Fruit fly (Drosophila melanogaster) whole organism, wandering third instar larva: ENCODE measurements around the gene Pph13.
A peak's percentile ranks its signal among the peaks of the same experiment; 100 is the strongest.

ENCODE experiments used
- Abd-B ChIP-seq: fragments of >200 bp; optimal IDR thresholded peaks from 2 replicates; lab custom pipeline; 2017; ENCODE audit warnings: missing biosample characterization, missing genetic modification characterization
- CG9705 ChIP-seq: fragments of 200-800 bp; sonication (Bioruptor generic); optimal IDR thresholded peaks from 2 replicates; lab custom pipeline; 2018; ENCODE audit warnings: missing biosample characterization, mild to moderate bottlenecking, missing genetic modification characterization
- CrebA ChIP-seq: fragments of 200-800 bp; sonication (Bioruptor generic); optimal IDR thresholded peaks from 2 replicates; lab custom pipeline; 2016; ENCODE audit warnings: missing biosample characterization, mild to moderate bottlenecking, missing genetic modification characterization, borderline replicate concordance
- Dfd ChIP-seq: fragments of >200 bp; optimal IDR thresholded peaks from 2 replicates; lab custom pipeline; 2017; ENCODE audit warnings: missing biosample characterization, missing genetic modification characterization
- Dif ChIP-seq: fragments of 200-275, 200-300 bp; sonication (Bioruptor generic); optimal IDR thresholded peaks from 2 replicates; lab custom pipeline; 2018; ENCODE audit warnings: missing biosample characterization, missing genetic modification characterization; ENCODE audit not compliant: partially characterized antibody
- GATAd ChIP-seq: sonication (Bioruptor generic); optimal IDR thresholded peaks from 2 replicates; lab custom pipeline; 2016; ENCODE audit warnings: missing biosample characterization, missing genetic modification characterization
- HLH106 ChIP-seq: fragments of 200-800 bp; optimal IDR thresholded peaks from 3 replicates; lab custom pipeline; 2019; ENCODE audit warnings: missing biosample characterization, mild to moderate bottlenecking, missing genetic modification characterization, moderate library complexity
- Hnf4 ChIP-seq: fragments of 200-800 bp; sonication (Bioruptor generic); optimal IDR thresholded peaks from 2 replicates; lab custom pipeline; 2016; ENCODE audit warnings: missing biosample characterization, mild to moderate bottlenecking, missing genetic modification characterization
- Hr78 ChIP-seq: fragments of >200 bp; optimal IDR thresholded peaks from 2 replicates; lab custom pipeline; 2017; ENCODE audit warnings: missing biosample characterization, missing genetic modification characterization
- Hr83 ChIP-seq: fragments of 200-300 bp; sonication (Bioruptor generic); optimal IDR thresholded peaks from 2 replicates; lab custom pipeline; 2016; ENCODE audit warnings: missing biosample characterization, mild to moderate bottlenecking, missing genetic modification characterization, moderate library complexity; ENCODE audit not compliant: poor library complexity, severe bottlenecking
- Jra ChIP-seq: sonication (Bioruptor generic); optimal IDR thresholded peaks from 2 replicates; lab custom pipeline; 2016; ENCODE audit warnings: missing biosample characterization, missing genetic modification characterization
- Mio ChIP-seq: sonication (Bioruptor generic); optimal IDR thresholded peaks from 2 replicates; lab custom pipeline; 2016; ENCODE audit warnings: missing biosample characterization, missing genetic modification characterization
- Myc ChIP-seq: fragments of >200 bp; optimal IDR thresholded peaks from 2 replicates; lab custom pipeline; 2017
- N ChIP-seq: fragments of >200 bp; optimal IDR thresholded peaks from 2 replicates; lab custom pipeline; 2018; ENCODE audit warnings: missing biosample characterization, missing external identifiers, missing genetic modification characterization
- OdsH ChIP-seq: fragments of 200-800 bp; sonication (Bioruptor generic); optimal IDR thresholded peaks from 2 replicates; lab custom pipeline; 2016; ENCODE audit warnings: missing biosample characterization, mild to moderate bottlenecking, missing genetic modification characterization
- Rel ChIP-seq, 2 experiments: fragments of 200-800 bp; sonication (Bioruptor generic) in 1 of 2; optimal IDR thresholded peaks; 2 replicates in 1 of 2; 3 replicates in 1 of 2; lab custom pipeline; 2016 to 2019; ENCODE audit warnings: mild to moderate bottlenecking in 2 of 2, missing biosample characterization in 2 of 2, missing genetic modification characterization in 2 of 2, moderate library complexity in 1 of 2
- Sp1 ChIP-seq: fragments of 200-800 bp; sonication (Bioruptor generic); optimal IDR thresholded peaks from 3 replicates; lab custom pipeline; 2019; ENCODE audit warnings: missing biosample characterization, mild to moderate bottlenecking, missing genetic modification characterization, moderate library complexity
- Vsx2 ChIP-seq: fragments of 200-300, 225-300 bp; sonication (Bioruptor generic); optimal IDR thresholded peaks from 2 replicates; lab custom pipeline; 2018; ENCODE audit warnings: missing biosample characterization, missing genetic modification characterization; ENCODE audit not compliant: partially characterized antibody
- br ChIP-seq: fragments of 200-800 bp; sonication (Bioruptor generic); optimal IDR thresholded peaks from 2 replicates; lab custom pipeline; 2016; ENCODE audit warnings: missing biosample characterization, missing genetic modification characterization
- brk ChIP-seq: fragments of 200-800 bp; sonication (Bioruptor generic); optimal IDR thresholded peaks from 2 replicates; lab custom pipeline; 2016; ENCODE audit warnings: missing biosample characterization, mild to moderate bottlenecking, missing genetic modification characterization
- dl ChIP-seq, 2 experiments: fragments of 175-275, 200-275 bp in 1 of 2; fragments of 200-275 bp in 1 of 2; sonication (Bioruptor generic); optimal IDR thresholded peaks; lab custom pipeline; 2018; ENCODE audit warnings: mild to moderate bottlenecking in 2 of 2, missing biosample characterization in 2 of 2, missing genetic modification characterization in 2 of 2, moderate library complexity in 2 of 2; ENCODE audit not compliant: partially characterized antibody in 2 of 2, insufficient read depth in 1 of 2
- dmrt93B ChIP-seq: fragments of 200-800 bp; sonication (Bioruptor generic); optimal IDR thresholded peaks from 2 replicates; lab custom pipeline; 2018; ENCODE audit warnings: missing biosample characterization, mild to moderate bottlenecking, missing genetic modification characterization
- dsf ChIP-seq: sonication (Bioruptor generic); optimal IDR thresholded peaks from 2 replicates; lab custom pipeline; 2016; ENCODE audit warnings: missing biosample characterization, missing genetic modification characterization, borderline replicate concordance
- ey ChIP-seq: fragments of 200-800 bp; sonication (Bioruptor generic); optimal IDR thresholded peaks from 2 replicates; lab custom pipeline; 2016; ENCODE audit warnings: missing biosample characterization, missing genetic modification characterization
- foxo ChIP-seq, 2 experiments: fragments of 200-800 bp; sonication (Bioruptor generic); optimal IDR thresholded peaks; 2 replicates in 1 of 2; 3 replicates in 1 of 2; lab custom pipeline; 2016 to 2017; ENCODE audit warnings: missing biosample characterization in 2 of 2, missing genetic modification characterization in 2 of 2
- fru ChIP-seq: fragments of 200-800 bp; sonication (Bioruptor generic); optimal IDR thresholded peaks from 3 replicates; lab custom pipeline; 2016; ENCODE audit warnings: missing biosample characterization, mild to moderate bottlenecking, missing genetic modification characterization
- h ChIP-seq: fragments of 200-800 bp; sonication (Bioruptor generic); optimal IDR thresholded peaks from 3 replicates; lab custom pipeline; 2016; ENCODE audit warnings: missing biosample characterization, mild to moderate bottlenecking, missing genetic modification characterization
- lola ChIP-seq: fragments of >200 bp; optimal IDR thresholded peaks from 2 replicates; lab custom pipeline; 2017; ENCODE audit warnings: missing biosample characterization, missing genetic modification characterization
- pan ChIP-seq: fragments of >200 bp; optimal IDR thresholded peaks from 2 replicates; lab custom pipeline; 2017
- psq ChIP-seq: fragments of 200-800 bp; sonication (Bioruptor generic); optimal IDR thresholded peaks from 3 replicates; lab custom pipeline; 2017; ENCODE audit warnings: missing biosample characterization, mild to moderate bottlenecking, missing genetic modification characterization, moderate library complexity
- sage ChIP-seq: fragments of 200-800 bp; sonication (Bioruptor generic); optimal IDR thresholded peaks from 2 replicates; lab custom pipeline; 2016; ENCODE audit warnings: missing biosample characterization, mild to moderate bottlenecking, missing genetic modification characterization
- sv ChIP-seq: fragments of 200-800 bp; sonication (Bioruptor generic); optimal IDR thresholded peaks from 3 replicates; lab custom pipeline; 2016; ENCODE audit warnings: missing biosample characterization, missing genetic modification characterization
- tai ChIP-seq: sonication (Bioruptor generic); optimal IDR thresholded peaks from 2 replicates; lab custom pipeline; 2016; ENCODE audit warnings: missing biosample characterization, missing genetic modification characterization
- usp ChIP-seq: fragments of >200 bp; optimal IDR thresholded peaks from 2 replicates; lab custom pipeline; 2017; ENCODE audit warnings: missing biosample characterization, missing genetic modification characterization
- woc ChIP-seq: sonication (Bioruptor generic); optimal IDR thresholded peaks from 2 replicates; lab custom pipeline; 2016; ENCODE audit warnings: missing biosample characterization, mild to moderate bottlenecking, missing genetic modification characterization

The Pph13 gene

dm6 chr2L:559770-560567 is 17.3 kb upstream of the Pph13 start, which contains the start of gene rempA:
Gene rempA (minus strand): TSS chr2L:560310.
- no peak for TF ChIP-seq tai (GFP tag; lab: Kevin White, UChicago)
- no peak for TF ChIP-seq Hr83 (GFP tag; lab: Kevin White, UChicago)
- no peak for TF ChIP-seq Hnf4 (GFP tag; lab: Kevin White, UChicago)
- no peak for TF ChIP-seq Sp1 (GFP tag; lab: Kevin White, UChicago)
- TF ChIP-seq fru (GFP tag; lab: Kevin White, UChicago) = no peak
- no peak for TF ChIP-seq Vsx2 (GFP tag; lab: Kevin White, UChicago)
- no peak for TF ChIP-seq dl (GFP tag; optimal IDR thresholded peaks at IDR 0.05; lab: Kevin White, UChicago; ENCODE audit: insufficient read depth in 1 of 2, partially characterized antibody in 2 of 2)
- no peak for TF ChIP-seq Myc (lab: Kevin White, UChicago)
- no peak for TF ChIP-seq brk (GFP tag; lab: Kevin White, UChicago)
- TF ChIP-seq Rel (GFP tag; optimal IDR thresholded peaks at IDR 0.05; lab: Kevin White, UChicago) = no peak
- TF ChIP-seq Rel (tag; optimal IDR thresholded peaks at IDR 0.05; lab: Kevin White, UChicago) = no peak
- TF ChIP-seq CG9705 (GFP tag; lab: Kevin White, UChicago) = no peak
- TF ChIP-seq foxo (GFP tag; optimal IDR thresholded peaks at IDR 0.05; lab: Kevin White, UChicago) = no peak
- TF ChIP-seq sv = no peak
- TF ChIP-seq OdsH = no peak

dm6 chr2L:563314-563713 is 14.0 kb upstream of the Pph13 start:
- TF ChIP-seq sv (no peak), Sp1 (GFP tag; lab: Kevin White, UChicago) (no peak), psq (GFP tag; lab: Kevin White, UChicago) (no peak), brk (GFP tag; lab: Kevin White, UChicago) (no peak), lola (GFP tag; lab: Kevin White, UChicago) (no peak), Dfd (GFP tag; lab: Kevin White, UChicago) (no peak), N (GFP tag; lab: Kevin White, UChicago) (no peak), Hnf4 (GFP tag; lab: Kevin White, UChicago) (no peak), woc (GFP tag; lab: Kevin White, UChicago) (no peak), Myc (lab: Kevin White, UChicago) (no peak), dsf (GFP tag; lab: Kevin White, UChicago) (no peak), Mio (GFP tag; lab: Kevin White, UChicago) (no peak), dmrt93B (no peak), h (GFP tag; lab: Kevin White, UChicago) (no peak), Dif (GFP tag; lab: Kevin White, UChicago) (no peak)

- TF ChIP-seq psq (GFP tag; lab: Kevin White, UChicago) = no peak
- no peak for TF ChIP-seq h (GFP tag; lab: Kevin White, UChicago)
- TF ChIP-seq pan = no peak
- TF ChIP-seq usp = no peak
- TF ChIP-seq fru (GFP tag; lab: Kevin White, UChicago) = no peak
- no peak for TF ChIP-seq ey
- TF ChIP-seq Myc (lab: Kevin White, UChicago) = peak; percentile 91
- TF ChIP-seq foxo (GFP tag; optimal IDR thresholded peaks at IDR 0.05; lab: Kevin White, UChicago) = peak in 1 of 2 experiments; percentile 25
These were observed 13.3 kb upstream of the Pph13 start, which contains the start of the genes uncNacbeta and CG2794 for dm6 chr2L:563769-564550. Gene uncNacbeta (minus strand): TSS chr2L:563819. Gene CG2794 (plus strand): TSS chr2L:564163.

dm6 chr2L:568030-568429 is 9.3 kb upstream of the Pph13 start, which contains the start of the genes Nle and Sf3b1:
Gene Nle (minus strand): TSS chr2L:568121.
Gene Sf3b1 (plus strand): TSS chr2L:568340.
- peak; percentile 54 for TF ChIP-seq CG9705 (GFP tag; lab: Kevin White, UChicago)
- TF ChIP-seq Dif (GFP tag; lab: Kevin White, UChicago) = no peak
- no peak for TF ChIP-seq CrebA
- peak; percentile 58 for TF ChIP-seq HLH106
- TF ChIP-seq sage = no peak
- TF ChIP-seq dsf (GFP tag; lab: Kevin White, UChicago) = no peak
- peak; percentile 53 for TF ChIP-seq Sp1 (GFP tag; lab: Kevin White, UChicago)
- TF ChIP-seq Myc (lab: Kevin White, UChicago) = peak; percentile 52
- no peak for TF ChIP-seq Abd-B (GFP tag; lab: Kevin White, UChicago)
- TF ChIP-seq Hr78 (GFP tag; lab: Kevin White, UChicago) = no peak
- TF ChIP-seq N (GFP tag; lab: Kevin White, UChicago) = no peak
- TF ChIP-seq Hnf4 (GFP tag; lab: Kevin White, UChicago) = no peak
- peak; percentile 35 for TF ChIP-seq OdsH
- TF ChIP-seq GATAd (GFP tag; lab: Kevin White, UChicago) = peak; percentile 2
- no peak for TF ChIP-seq dmrt93B
- TF ChIP-seq sv = peak; percentile 39
- no peak for TF ChIP-seq Dfd (GFP tag; lab: Kevin White, UChicago)
- TF ChIP-seq ey = peak; percentile 1
- TF ChIP-seq tai (GFP tag; lab: Kevin White, UChicago) = no peak
- TF ChIP-seq br (GFP tag; lab: Kevin White, UChicago) = no peak
- no peak for TF ChIP-seq h (GFP tag; lab: Kevin White, UChicago)
- TF ChIP-seq Hr83 (GFP tag; lab: Kevin White, UChicago) = no peak
- TF ChIP-seq Jra = no peak
- TF ChIP-seq fru (GFP tag; lab: Kevin White, UChicago) = no peak
- no peak for TF ChIP-seq woc (GFP tag; lab: Kevin White, UChicago)
- TF ChIP-seq Vsx2 (GFP tag; lab: Kevin White, UChicago) = no peak
- TF ChIP-seq lola (GFP tag; lab: Kevin White, UChicago) = no peak
- no peak for TF ChIP-seq dl (GFP tag; optimal IDR thresholded peaks at IDR 0.05; lab: Kevin White, UChicago; ENCODE audit: insufficient read depth in 1 of 2, partially characterized antibody in 2 of 2)
